Worm (Caenorhabditis elegans) whole organism, early embryonic: ENCODE measurements around the gene ugt-42.

Experiments
- B0310.2 ChIP-seq: sonication (generic microtip); optimal IDR thresholded peaks from 2 replicates; lab custom pipeline; 2016; ENCODE audit warnings: mild to moderate bottlenecking, missing genetic modification characterization, missing compliant biosample characterization
- F13C5.2 ChIP-seq: sonication (generic microtip); optimal IDR thresholded peaks from 2 replicates; lab custom pipeline; 2017; ENCODE audit warnings: mild to moderate bottlenecking, missing genetic modification characterization, inconsistent platforms, missing compliant biosample characterization
- aly-1 ChIP-seq: sonication (generic microtip); optimal IDR thresholded peaks from 2 replicates; lab custom pipeline; 2016; ENCODE audit warnings: missing genetic modification characterization, missing compliant biosample characterization
- ama-1 ChIP-seq: fragments of 150-350 bp; optimal IDR thresholded peaks from 2 replicates; lab custom pipeline; 2014
- ceh-13 ChIP-seq: fragments of 200-800 bp; sonication (Bioruptor generic); optimal IDR thresholded peaks from 2 replicates; lab custom pipeline; 2018; ENCODE audit warnings: mild to moderate bottlenecking, missing genetic modification characterization, missing compliant biosample characterization
- ceh-36 ChIP-seq: sonication (generic microtip); optimal IDR thresholded peaks from 2 replicates; lab custom pipeline; 2016; ENCODE audit warnings: missing genetic modification characterization, inconsistent platforms, missing compliant biosample characterization
- ets-7 ChIP-seq: sonication (generic microtip); optimal IDR thresholded peaks from 2 replicates; lab custom pipeline; 2016; ENCODE audit warnings: missing genotype, missing genetic modification characterization, missing compliant biosample characterization
- flt-1 ChIP-seq: fragments of 200-800 bp; sonication (Bioruptor generic); IDR thresholded peaks from 2 replicates; pipeline ENCODE4 v1.3.6; 2022; ENCODE audit warnings: missing genetic modification characterization, missing compliant biosample characterization
- hmbx-1 ChIP-seq: sonication (generic microtip); optimal IDR thresholded peaks from 2 replicates; lab custom pipeline; 2016; ENCODE audit warnings: mild to moderate bottlenecking, missing genetic modification characterization, missing compliant biosample characterization
- hmg-4 ChIP-seq: fragments of 200-800 bp; sonication (Bioruptor generic); optimal IDR thresholded peaks from 2 replicates; lab custom pipeline; 2018; ENCODE audit warnings: mild to moderate bottlenecking, missing genetic modification characterization, missing compliant biosample characterization
- hnd-1 ChIP-seq: sonication (generic microtip); optimal IDR thresholded peaks from 2 replicates; lab custom pipeline; 2016; ENCODE audit warnings: missing genetic modification characterization, missing compliant biosample characterization
- pes-1 ChIP-seq: fragments of 200-800 bp; sonication (Bioruptor generic); IDR thresholded peaks from 2 replicates; pipeline ENCODE4 v1.3.6; 2022; ENCODE audit warnings: missing genetic modification reagents, missing genetic modification characterization, missing compliant biosample characterization
- scrt-1 ChIP-seq: fragments of 200-800 bp; sonication (Bioruptor generic); IDR thresholded peaks from 2 replicates; pipeline ENCODE4 v1.3.6; 2022; ENCODE audit warnings: missing genetic modification characterization, missing compliant biosample characterization
- sea-1 ChIP-seq: fragments of 200-800 bp; sonication (Bioruptor generic); conservative IDR thresholded peaks from 2 replicates; pipeline ENCODE4 v1.3.6; 2022; ENCODE audit warnings: missing genetic modification characterization, missing compliant biosample characterization
- tbx-11 ChIP-seq: fragments of 200-800 bp; sonication (Bioruptor generic); IDR thresholded peaks from 2 replicates; pipeline ENCODE4 v1.3.6; 2022; ENCODE audit warnings: missing genetic modification characterization, missing compliant biosample characterization
- tbx-37 ChIP-seq: fragments of 200-800 bp; sonication (Bioruptor generic); conservative IDR thresholded peaks from 2 replicates; pipeline ENCODE4 v1.3.6; 2022; ENCODE audit warnings: missing genetic modification reagents, missing genetic modification characterization, missing compliant biosample characterization
- tra-4 ChIP-seq: sonication (generic microtip); optimal IDR thresholded peaks from 2 replicates; lab custom pipeline; 2017; ENCODE audit warnings: missing genetic modification characterization, missing compliant biosample characterization

ugt-42 gene

ce11 chrV:638328-638727 lies 8.7 kb upstream of the ugt-42 start, which contains the start of gene srj-37:
TSS of gene srj-37 (plus strand) at chrV:638628.
- TF ChIP-seq ceh-13 (GFP tag; lab: Kevin White, UChicago) (no peak), hmg-4 (GFP tag; lab: Kevin White, UChicago) (no peak), aly-1 (tag; lab: Kevin White, UChicago) (no peak), ama-1 (lab: Kevin White, UChicago) (no peak), ets-7 (tag; lab: Kevin White, UChicago) (no peak), tbx-37 (GFP tag; lab: Robert Waterston, UW) (no peak), tra-4 (tag; lab: Kevin White, UChicago) (no peak), hmbx-1 (tag; lab: Kevin White, UChicago) (no peak), hnd-1 (tag; lab: Kevin White, UChicago) (no peak), ceh-36 (no peak), B0310.2 (no peak), pes-1 (GFP tag; lab: Robert Waterston, UW) (no peak), tbx-11 (GFP tag; lab: Robert Waterston, UW) (no peak)

DNA sequence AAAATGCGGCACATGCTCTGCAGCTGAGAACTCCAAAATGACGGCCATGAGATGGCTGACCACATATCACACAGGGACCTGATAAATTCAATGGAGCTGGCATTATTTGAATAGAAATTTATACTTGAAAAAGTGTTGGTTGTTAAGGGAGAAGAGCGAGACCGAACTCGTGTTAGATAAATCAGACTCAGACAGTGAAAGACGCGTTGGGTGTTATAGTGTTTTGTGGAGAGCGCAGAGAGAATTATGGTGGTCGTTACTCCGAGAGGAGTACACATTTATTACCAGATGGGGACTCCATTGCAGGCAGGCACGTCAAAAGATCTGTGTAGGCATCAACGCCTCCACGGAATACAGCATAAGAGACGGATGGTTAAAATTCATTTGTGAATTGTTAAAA lies 4.2 kb upstream of the ugt-42 start, which contains the start of gene nhr-190:
Gene nhr-190, minus strand, starts transcription at position 175 of the 400 bp plus-strand sequence.
- TF ChIP-seq hmg-4 (GFP tag; lab: Kevin White, UChicago), result no peak
- no peak for TF ChIP-seq pes-1 (GFP tag; lab: Robert Waterston, UW)
- TF ChIP-seq ets-7 (tag; lab: Kevin White, UChicago), result no peak
- TF ChIP-seq flt-1 (GFP tag; lab: Robert Waterston, UW), result no peak
- TF ChIP-seq B0310.2, result no peak
- TF ChIP-seq sea-1 (GFP tag; lab: Robert Waterston, UW), result no peak
- no peak for TF ChIP-seq F13C5.2

DNA sequence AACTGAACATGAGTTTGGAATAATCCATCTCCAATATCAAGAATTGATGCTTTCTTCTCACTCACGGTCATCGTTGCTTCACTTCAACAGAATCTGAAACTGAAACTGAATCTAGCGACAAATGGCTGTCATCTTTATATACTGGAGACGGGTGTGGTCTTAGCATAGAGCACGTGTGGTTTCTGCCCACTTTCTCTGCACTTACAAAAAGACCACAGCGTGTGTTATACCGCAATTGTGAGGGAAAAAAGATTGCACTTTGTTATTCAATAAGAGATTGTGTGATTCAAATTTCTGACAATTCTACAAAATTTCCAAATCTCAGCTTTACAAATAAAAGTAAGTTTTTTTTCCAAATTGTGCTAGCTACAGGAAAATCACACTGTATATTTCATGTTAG lies 859 bp upstream of the ugt-42 start, which contains the start of gene F48G7.12:
Gene F48G7.12, minus strand, starts transcription at position 101 of the 400 bp plus-strand sequence.
- TF ChIP-seq ceh-36 (no peak), sea-1 (GFP tag; lab: Robert Waterston, UW) (no peak), flt-1 (GFP tag; lab: Robert Waterston, UW) (no peak), hmbx-1 (tag; lab: Kevin White, UChicago) (no peak), F13C5.2 (no peak), tbx-11 (GFP tag; lab: Robert Waterston, UW) (no peak), aly-1 (tag; lab: Kevin White, UChicago) (no peak), tra-4 (tag; lab: Kevin White, UChicago) (no peak), hnd-1 (tag; lab: Kevin White, UChicago) (no peak), ets-7 (tag; lab: Kevin White, UChicago) (no peak), ama-1 (lab: Kevin White, UChicago) (no peak), B0310.2 (no peak)

DNA sequence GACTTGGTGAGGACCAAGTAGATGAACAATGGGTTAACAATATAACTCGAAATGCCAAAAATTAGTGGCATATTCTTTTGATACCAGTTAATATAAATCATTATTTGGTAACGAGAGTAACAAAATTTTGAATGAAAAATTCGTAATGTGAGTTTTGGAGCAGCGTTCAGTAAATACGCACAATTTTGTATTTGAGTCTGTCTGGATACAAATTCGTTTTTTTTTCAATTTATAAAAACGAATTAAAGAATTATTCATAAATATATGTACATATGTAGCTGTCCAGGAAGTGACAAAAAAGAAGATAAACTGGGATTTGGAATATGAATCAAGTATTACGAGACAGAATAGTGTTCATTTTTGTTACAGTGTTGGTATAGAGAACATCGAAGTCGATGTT lies 6.0 kb downstream of the ugt-42 start, which contains the start of gene srj-5:
Gene srj-5, minus strand, starts transcription at position 101 of the 400 bp plus-strand sequence.
- TF ChIP-seq hmbx-1 (tag; lab: Kevin White, UChicago) (no peak), tbx-11 (GFP tag; lab: Robert Waterston, UW) (no peak), sea-1 (GFP tag; lab: Robert Waterston, UW) (no peak), hmg-4 (GFP tag; lab: Kevin White, UChicago) (no peak), ceh-36 (no peak), B0310.2 (no peak), F13C5.2 (no peak), ceh-13 (GFP tag; lab: Kevin White, UChicago) (no peak), hnd-1 (tag; lab: Kevin White, UChicago) (no peak), tbx-37 (GFP tag; lab: Robert Waterston, UW) (no peak), aly-1 (tag; lab: Kevin White, UChicago) (no peak), flt-1 (GFP tag; lab: Robert Waterston, UW) (no peak)

DNA sequence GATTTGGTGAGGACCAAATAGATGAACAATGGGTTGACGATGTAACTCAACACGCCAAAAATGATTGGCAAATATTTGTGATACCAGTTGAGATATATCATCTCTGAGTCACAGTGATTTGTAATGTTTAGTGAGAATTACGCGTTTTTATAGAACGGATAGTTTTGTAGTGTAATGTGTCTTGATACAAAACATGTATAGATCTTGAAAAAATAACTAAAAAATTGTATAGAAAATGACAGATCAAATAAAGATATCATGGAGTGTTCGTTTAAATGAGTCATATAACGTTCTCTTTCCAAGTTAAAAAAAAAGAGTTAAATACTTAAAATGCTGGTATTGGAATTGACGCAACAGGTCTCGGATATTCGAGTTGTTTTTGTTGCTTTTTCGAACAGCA lies 7.4 kb downstream of the ugt-42 start, which contains the start of gene srj-6:
Gene srj-6, minus strand, starts transcription at position 101 of the 400 bp plus-strand sequence.
- TF ChIP-seq B0310.2 (no peak), hmg-4 (GFP tag; lab: Kevin White, UChicago) (no peak)

DNA sequence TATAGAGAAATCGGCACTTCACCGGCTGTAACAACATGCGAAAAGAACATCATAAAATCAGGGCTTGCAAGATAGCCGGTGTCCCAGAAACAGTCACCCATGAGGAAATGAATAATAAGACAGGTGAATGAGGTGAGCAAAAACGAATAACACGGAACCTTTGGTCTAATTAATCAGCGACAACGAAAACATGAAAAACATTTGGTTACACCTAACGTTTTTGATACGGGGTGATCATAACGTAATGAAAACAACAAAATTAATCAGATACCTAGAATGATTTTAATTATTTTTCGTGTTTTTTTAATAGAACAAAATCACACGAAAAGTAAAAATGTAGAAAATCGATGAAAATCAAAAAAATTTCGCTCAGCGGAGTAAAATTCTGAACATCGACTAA lies 8.8 kb downstream of the ugt-42 start, which contains the start of gene srh-245:
Gene srh-245, minus strand, starts transcription at position 101 of the 400 bp plus-strand sequence.
- no peak for TF ChIP-seq tra-4 (tag; lab: Kevin White, UChicago)
- TF ChIP-seq hnd-1 (tag; lab: Kevin White, UChicago), result no peak
- no peak for TF ChIP-seq hmbx-1 (tag; lab: Kevin White, UChicago)
- no peak for TF ChIP-seq scrt-1 (GFP tag; lab: Robert Waterston, UW)
- TF ChIP-seq ets-7 (tag; lab: Kevin White, UChicago), result no peak

ce11 chrV:657678-658077 lies 10.7 kb downstream of the ugt-42 start, which contains the start of gene srh-246:
TSS of gene srh-246 (minus strand) at chrV:657778.
- no peak for TF ChIP-seq ceh-36
- no peak for TF ChIP-seq pes-1 (GFP tag; lab: Robert Waterston, UW)
- no peak for TF ChIP-seq scrt-1 (GFP tag; lab: Robert Waterston, UW)
- no peak for TF ChIP-seq ama-1 (lab: Kevin White, UChicago)
- no peak for TF ChIP-seq hnd-1 (tag; lab: Kevin White, UChicago)
- no peak for TF ChIP-seq ets-7 (tag; lab: Kevin White, UChicago)
- no peak for TF ChIP-seq hmbx-1 (tag; lab: Kevin White, UChicago)
- TF ChIP-seq flt-1 (GFP tag; lab: Robert Waterston, UW), result no peak
- no peak for TF ChIP-seq B0310.2
- TF ChIP-seq F13C5.2, result no peak
- TF ChIP-seq sea-1 (GFP tag; lab: Robert Waterston, UW), result no peak
- no peak for TF ChIP-seq aly-1 (tag; lab: Kevin White, UChicago)
- TF ChIP-seq tbx-37 (GFP tag; lab: Robert Waterston, UW), result no peak
- no peak for TF ChIP-seq hmg-4 (GFP tag; lab: Kevin White, UChicago)
- no peak for TF ChIP-seq tbx-11 (GFP tag; lab: Robert Waterston, UW)
- TF ChIP-seq ceh-13 (GFP tag; lab: Kevin White, UChicago), result no peak
- TF ChIP-seq tra-4 (tag; lab: Kevin White, UChicago), result no peak
